Worm (Caenorhabditis elegans) whole organism, L1 larva: ENCODE data around the gene vha-1.

Source experiments
- C04F5.9 ChIP-seq: sonication (generic microtip); optimal IDR thresholded peaks from 2 replicates; lab custom pipeline; 2016; ENCODE audit warnings: missing genetic modification characterization, missing compliant biosample characterization
- C16A3.4 ChIP-seq: fragments of 150-350 bp; optimal IDR thresholded peaks from 2 replicates; lab custom pipeline; 2014; ENCODE audit warnings: missing biosample characterization, missing genetic modification characterization
- F16B12.6 ChIP-seq: fragments of 150-350 bp; optimal IDR thresholded peaks from 2 replicates; lab custom pipeline; 2014; ENCODE audit warnings: missing biosample characterization, missing genetic modification characterization
- aha-1 ChIP-seq: fragments of 150-350 bp; optimal IDR thresholded peaks from 2 replicates; lab custom pipeline; 2014; ENCODE audit warnings: missing biosample characterization, missing genetic modification characterization
- alr-1 ChIP-seq: fragments of 200-800 bp; sonication (Bioruptor generic); optimal IDR thresholded peaks from 2 replicates; lab custom pipeline; 2018; ENCODE audit warnings: borderline replicate concordance, mild to moderate bottlenecking, missing genetic modification characterization, missing compliant biosample characterization
- ceh-63 ChIP-seq: fragments of 200-800 bp; sonication (Bioruptor generic); optimal IDR thresholded peaks from 2 replicates; lab custom pipeline; 2018; ENCODE audit warnings: mild to moderate bottlenecking, missing genetic modification characterization, missing compliant biosample characterization
- ceh-88 ChIP-seq: fragments of 200-800 bp; sonication (Bioruptor generic); IDR thresholded peaks from 2 replicates; pipeline ENCODE4 v1.3.6; 2022; ENCODE audit warnings: missing genetic modification characterization, missing compliant biosample characterization
- ces-1 ChIP-seq: fragments of 150-350 bp; optimal IDR thresholded peaks from 2 replicates; lab custom pipeline; 2014; ENCODE audit warnings: missing biosample characterization, missing genetic modification reagents, missing genetic modification characterization
- dpl-1 ChIP-seq, 3 experiments: fragments of 150-350 bp in 2 of 3; sonication (generic microtip) in 1 of 3; optimal IDR thresholded peaks; 2 replicates each; lab custom pipeline; 2014 to 2017; ENCODE audit warnings: missing biosample characterization in 3 of 3, missing genetic modification characterization in 3 of 3, missing genetic modification reagents in 3 of 3
- efl-1 ChIP-seq, 4 experiments: fragments of 150-350 bp; optimal IDR thresholded peaks in 3 of 4; peaks in 1 of 4; 1 replicate in 1 of 4; 2 replicates in 3 of 4; lab custom pipeline; 2014; ENCODE audit warnings: missing biosample characterization in 2 of 4, missing genetic modification characterization in 2 of 4, missing genetic modification reagents in 2 of 4
- efl-3 ChIP-seq: fragments of 200-800 bp; sonication (Bioruptor generic); optimal IDR thresholded peaks from 2 replicates; lab custom pipeline; 2018; ENCODE audit warnings: mild to moderate bottlenecking, missing genetic modification characterization, missing compliant biosample characterization
- egl-13 ChIP-seq: sonication (generic microtip); optimal IDR thresholded peaks from 2 replicates; lab custom pipeline; 2016; ENCODE audit warnings: missing genotype, missing genetic modification reagents, missing genetic modification characterization, missing compliant biosample characterization
- fkh-8 ChIP-seq: sonication (generic microtip); optimal IDR thresholded peaks from 2 replicates; lab custom pipeline; 2016; ENCODE audit warnings: mild to moderate bottlenecking, missing genetic modification characterization, missing compliant biosample characterization
- hlh-4 ChIP-seq: sonication (generic microtip); optimal IDR thresholded peaks from 2 replicates; lab custom pipeline; 2016; ENCODE audit warnings: mild to moderate bottlenecking, missing genetic modification characterization, missing compliant biosample characterization
- hpl-2 ChIP-seq: fragments of 150-350 bp; optimal IDR thresholded peaks from 2 replicates; lab custom pipeline; 2014; ENCODE audit warnings: missing biosample characterization, missing genetic modification reagents, missing genetic modification characterization
- isw-1 ChIP-seq: fragments of 200-800 bp; sonication (Bioruptor generic); IDR thresholded peaks from 2 replicates; pipeline ENCODE4 v1.3.6; 2022; ENCODE audit warnings: missing genetic modification characterization, missing compliant biosample characterization
- jun-1 ChIP-seq: fragments of 150-350 bp; optimal IDR thresholded peaks from 2 replicates; lab custom pipeline; 2014; ENCODE audit warnings: missing biosample characterization, missing genetic modification reagents, missing genetic modification characterization
- lin-14 ChIP-seq: fragments of 200-800 bp; sonication (Bioruptor generic); optimal IDR thresholded peaks from 2 replicates; lab custom pipeline; 2018; ENCODE audit warnings: mild to moderate bottlenecking, missing genetic modification characterization, moderate library complexity, missing compliant biosample characterization
- lin-35 ChIP-seq, 2 experiments: fragments of 150-350 bp; optimal IDR thresholded peaks; 2 replicates each; lab custom pipeline; 2014; ENCODE audit warnings: missing biosample characterization in 2 of 2, missing genetic modification characterization in 2 of 2, missing genetic modification reagents in 2 of 2
- lsy-2 ChIP-seq, 2 experiments: fragments of 150-350 bp; optimal IDR thresholded peaks; 2 replicates each; lab custom pipeline; 2014; ENCODE audit warnings: missing biosample characterization in 2 of 2, missing genetic modification characterization in 2 of 2
- mep-1 ChIP-seq: fragments of 150-350 bp; optimal IDR thresholded peaks from 2 replicates; lab custom pipeline; 2014; ENCODE audit warnings: missing biosample characterization, missing genetic modification characterization
- nhr-20 ChIP-seq: sonication (generic microtip); optimal IDR thresholded peaks from 2 replicates; lab custom pipeline; 2016; ENCODE audit warnings: mild to moderate bottlenecking, missing genetic modification characterization, missing compliant biosample characterization
- nhr-47 ChIP-seq: sonication (generic microtip); optimal IDR thresholded peaks from 2 replicates; lab custom pipeline; 2016; ENCODE audit warnings: mild to moderate bottlenecking, missing genetic modification characterization, moderate library complexity, missing compliant biosample characterization
- nhr-71 ChIP-seq: sonication (generic microtip); optimal IDR thresholded peaks from 2 replicates; lab custom pipeline; 2016; ENCODE audit warnings: mild to moderate bottlenecking, missing genetic modification characterization, moderate library complexity, missing compliant biosample characterization
- nhr-85 ChIP-seq: sonication (generic microtip); peaks from one replicate; lab custom pipeline; 2016; ENCODE audit warnings: missing genetic modification characterization, inconsistent platforms, missing compliant biosample characterization
- pax-3 ChIP-seq: fragments of 200-800 bp; sonication (Bioruptor generic); optimal IDR thresholded peaks from 2 replicates; lab custom pipeline; 2018; ENCODE audit warnings: mild to moderate bottlenecking, missing genetic modification characterization, moderate library complexity, missing compliant biosample characterization
- rnt-1 ChIP-seq: sonication (generic microtip); optimal IDR thresholded peaks from 2 replicates; lab custom pipeline; 2016; ENCODE audit warnings: mild to moderate bottlenecking, missing genetic modification characterization, moderate library complexity, missing compliant biosample characterization
- skn-1 ChIP-seq: fragments of 150-350 bp; optimal IDR thresholded peaks from 2 replicates; lab custom pipeline; 2014; ENCODE audit warnings: missing biosample characterization, missing genetic modification characterization
- snu-23 ChIP-seq: sonication (generic microtip); optimal IDR thresholded peaks from 2 replicates; lab custom pipeline; 2016; ENCODE audit warnings: missing genetic modification characterization, missing compliant biosample characterization
- sox-4 ChIP-seq: sonication (generic microtip); optimal IDR thresholded peaks from 2 replicates; lab custom pipeline; 2016; ENCODE audit warnings: missing genetic modification characterization, missing compliant biosample characterization
- sptf-1 ChIP-seq: fragments of 150-350 bp; optimal IDR thresholded peaks from 2 replicates; lab custom pipeline; 2014; ENCODE audit warnings: missing biosample characterization, missing genetic modification characterization
- swsn-7 ChIP-seq: sonication (generic microtip); optimal IDR thresholded peaks from 2 replicates; lab custom pipeline; 2016; ENCODE audit warnings: missing genetic modification characterization, missing compliant biosample characterization
- ztf-11 ChIP-seq, 2 experiments: sonication (generic microtip); optimal IDR thresholded peaks; 2 replicates each; lab custom pipeline; 2016 to 2017; ENCODE audit warnings: missing genetic modification characterization in 2 of 2, missing biosample characterization in 1 of 2, missing compliant biosample characterization in 1 of 2
- ztf-4 ChIP-seq: fragments of 150-350 bp; optimal IDR thresholded peaks from 2 replicates; lab custom pipeline; 2014; ENCODE audit warnings: missing biosample characterization, missing genetic modification characterization

The vha-1 gene

DNA sequence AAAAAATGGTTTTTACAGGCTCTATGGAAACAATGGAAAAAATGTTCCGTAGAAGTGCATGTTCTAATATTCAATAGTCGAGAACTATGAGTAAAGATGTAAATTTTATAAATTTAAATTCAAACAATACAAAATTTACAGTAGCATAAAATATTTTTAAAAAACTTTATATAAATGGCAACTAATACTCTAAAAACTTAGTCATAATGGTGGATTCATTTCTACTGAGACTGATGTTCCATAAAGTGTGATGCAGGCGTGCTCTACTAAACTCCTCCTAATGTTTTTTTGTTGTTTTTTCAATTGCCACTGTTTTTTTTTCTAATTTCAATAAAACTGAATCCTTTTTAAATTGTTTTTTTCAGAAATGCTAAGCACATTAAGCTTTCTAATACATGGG is 27.1 kb downstream of the vha-1 start, which contains the start of gene gtap-2 (continued):
- TF ChIP-seq hlh-4 (tag; lab: Kevin White, UChicago): no peak
- peak; percentile 17 to 27 for TF ChIP-seq efl-1 (optimal IDR thresholded peaks at IDR 0.05; lab: Kevin White, UChicago)
- TF ChIP-seq efl-1 (GFP tag; optimal IDR thresholded peaks at IDR 0.05 in 1 of 2; lab: Kevin White, UChicago): no peak

DNA sequence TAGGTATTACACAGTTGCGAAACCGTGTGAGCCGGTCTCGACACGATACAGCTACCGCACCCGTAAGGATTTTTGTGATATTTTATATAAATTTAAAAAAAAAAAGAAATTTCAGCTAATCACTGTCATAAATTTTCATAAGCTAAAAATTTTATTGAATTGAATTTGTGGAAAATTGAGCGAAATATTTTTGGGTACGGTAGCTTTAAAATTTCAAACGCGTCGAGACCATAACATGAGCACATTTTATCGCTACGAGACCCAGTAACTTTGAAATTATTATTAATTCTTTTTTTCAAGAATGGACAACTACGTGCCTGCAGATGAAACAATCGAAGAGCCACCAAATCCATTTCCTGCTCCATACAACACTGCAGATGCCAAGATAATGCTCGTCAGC is 32.1 kb downstream of the vha-1 start, which contains the start of gene ZK632.14:
Gene ZK632.14 (plus strand): TSS at position 301 of the 400 bp plus-strand sequence.
- TF ChIP-seq skn-1 (tag; lab: Kevin White, UChicago): no peak
- no peak for TF ChIP-seq nhr-47
- TF ChIP-seq egl-13 (tag; lab: Kevin White, UChicago): no peak
- TF ChIP-seq swsn-7 (tag; lab: Kevin White, UChicago): no peak
- TF ChIP-seq ztf-4 (tag; lab: Kevin White, UChicago): no peak
- no peak for TF ChIP-seq C16A3.4 (tag; lab: Kevin White, UChicago)
- no peak for TF ChIP-seq pax-3
- TF ChIP-seq ceh-88: no peak
- no peak for TF ChIP-seq nhr-20 (tag; lab: Kevin White, UChicago)
- TF ChIP-seq lin-14 (GFP tag; lab: Kevin White, UChicago): no peak
- no peak for TF ChIP-seq aha-1

DNA sequence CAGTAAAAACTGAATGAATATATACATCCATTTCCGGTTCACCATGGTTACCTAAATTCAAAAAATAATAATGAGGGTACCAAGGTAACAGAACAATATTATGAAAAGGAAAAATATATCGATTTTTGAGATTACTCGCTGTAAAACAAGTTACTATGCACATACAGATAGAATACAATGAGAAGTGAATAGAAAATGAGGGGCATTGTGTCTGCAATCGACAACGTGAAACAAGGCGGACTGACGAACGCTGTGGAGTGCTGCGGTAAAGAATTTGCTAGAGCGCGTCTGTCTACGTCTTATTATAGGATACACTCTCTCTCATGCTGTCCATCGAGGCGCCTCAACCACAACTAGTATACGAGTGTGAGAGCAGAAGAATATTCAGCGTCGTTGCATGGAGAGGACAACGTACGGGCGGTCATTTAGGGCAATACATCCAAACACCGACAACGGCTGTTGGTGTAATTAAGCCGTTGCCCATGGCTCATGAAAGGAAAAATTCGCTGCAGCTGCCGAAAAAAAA is 36.1 kb downstream of the vha-1 start, which contains the start of gene cnx-1:
Gene cnx-1 (minus strand): TSS at position 51 of the 526 bp plus-strand sequence.
- TF ChIP-seq lsy-2 (tag; optimal IDR thresholded peaks at IDR 0.05; lab: Kevin White, UChicago): peak in 1 of 2 experiments; percentile 30
- no peak for TF ChIP-seq hpl-2 (GFP tag; lab: Kevin White, UChicago)
- TF ChIP-seq efl-1 (optimal IDR thresholded peaks at IDR 0.05; lab: Kevin White, UChicago): no peak
- peak in 1 of 2 experiments; percentile 5 for TF ChIP-seq efl-1 (GFP tag; optimal IDR thresholded peaks at IDR 0.05 in 1 of 2; lab: Kevin White, UChicago)
- TF ChIP-seq lin-14 (GFP tag; lab: Kevin White, UChicago): peak; percentile 76
- TF ChIP-seq dpl-1 (GFP tag; optimal IDR thresholded peaks at IDR 0.05; lab: Kevin White, UChicago): peak in 1 of 3 experiments; percentile 8
- peak; percentile 6 to 42 for TF ChIP-seq lin-35 (GFP tag; optimal IDR thresholded peaks at IDR 0.05; lab: Kevin White, UChicago)
- TF ChIP-seq alr-1 (tag; lab: Kevin White, UChicago): no peak
- no peak for TF ChIP-seq pax-3
- TF ChIP-seq ces-1 (GFP tag; lab: Kevin White, UChicago): no peak
- peak; percentile 37 for TF ChIP-seq mep-1 (tag; lab: Kevin White, UChicago)
- peak; percentile 3 for TF ChIP-seq rnt-1 (tag; lab: Kevin White, UChicago)
- TF ChIP-seq ztf-11 (tag; optimal IDR thresholded peaks at IDR 0.05; lab: Kevin White, UChicago): no peak
- peak; percentile 14 for TF ChIP-seq nhr-71 (tag; lab: Kevin White, UChicago)
- TF ChIP-seq efl-3 (GFP tag; lab: Kevin White, UChicago): no peak
- TF ChIP-seq fkh-8 (tag; lab: Kevin White, UChicago): peak; percentile 36
- TF ChIP-seq ztf-4 (tag; lab: Kevin White, UChicago): no peak
- peak; percentile 49 for TF ChIP-seq F16B12.6 (tag; lab: Kevin White, UChicago)
- no peak for TF ChIP-seq isw-1 (GFP tag; lab: Robert Waterston, UW)
- TF ChIP-seq snu-23: peak; percentile 39
- TF ChIP-seq sox-4 (tag; lab: Kevin White, UChicago): no peak

DNA sequence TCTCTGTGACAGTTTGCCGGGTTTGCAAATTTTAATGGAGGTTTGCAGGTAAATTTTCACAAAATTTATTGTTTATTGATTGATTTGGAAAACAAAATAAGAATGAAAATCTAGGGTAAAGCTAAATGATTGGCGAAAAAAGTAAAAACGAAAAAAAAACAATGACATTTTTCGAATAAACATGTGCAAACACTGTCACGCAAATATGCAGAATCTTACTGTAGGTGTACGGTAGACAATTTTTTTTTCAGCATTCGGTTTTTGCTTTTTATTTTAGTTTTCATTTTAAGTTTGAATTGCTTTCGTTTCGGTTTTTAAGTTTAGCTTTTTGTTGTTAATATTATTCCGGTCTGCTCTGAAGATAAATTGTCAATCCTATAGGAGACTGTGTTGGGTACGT is 36.8 kb downstream of the vha-1 start:
- TF ChIP-seq pax-3: no peak
- TF ChIP-seq ceh-63 (GFP tag; lab: Kevin White, UChicago): no peak
- TF ChIP-seq F16B12.6 (tag; lab: Kevin White, UChicago): peak; percentile 2
- no peak for TF ChIP-seq sptf-1 (tag; lab: Kevin White, UChicago)
- no peak for TF ChIP-seq skn-1 (tag; lab: Kevin White, UChicago)
- TF ChIP-seq C04F5.9 (tag; lab: Kevin White, UChicago): no peak
- TF ChIP-seq lsy-2 (tag; optimal IDR thresholded peaks at IDR 0.05; lab: Kevin White, UChicago): peak; percentile 43 to 70
- TF ChIP-seq jun-1 (tag; lab: Kevin White, UChicago): no peak
- TF ChIP-seq nhr-85 (tag; lab: Kevin White, UChicago): peak; percentile 27
